Worm (Caenorhabditis elegans): ENCODE results near the gene sftd-3.

- no peak for TF ChIP-seq nhr-21 (tag; optimal IDR thresholded peaks at IDR 0.05)
- no peak for TF ChIP-seq lin-11 (tag; optimal IDR thresholded peaks at IDR 0.05)
- no peak for TF ChIP-seq lsy-2 (tag; optimal IDR thresholded peaks at IDR 0.05)
- TF ChIP-seq mab-5 (tag; optimal IDR thresholded peaks at IDR 0.05): no peak
- no peak for TF ChIP-seq lin-39 (tag; optimal IDR thresholded peaks at IDR 0.05)
- TF ChIP-seq nhr-6 (tag; optimal IDR thresholded peaks at IDR 0.05): no peak
- TF ChIP-seq nhr-12 (tag; optimal IDR thresholded peaks at IDR 0.05): no peak
- TF ChIP-seq unc-39 (tag; optimal IDR thresholded peaks at IDR 0.05): no peak
Observed at ce11 chrII:8914654-8915053, 49.3 kb downstream of the sftd-3 start.

Measured in whole organism, L2 larva.